Worm (Caenorhabditis elegans) whole organism, L3 larva: ENCODE measurements around the gene fbxb-15.

ENCODE experiments used
- R02D3.7 ChIP-seq: fragments of 150-350 bp; optimal IDR thresholded peaks from 2 replicates; lab custom pipeline; 2014; ENCODE audit warnings: missing biosample characterization, missing genetic modification characterization
- ama-1 ChIP-seq: fragments of 150-350 bp; optimal IDR thresholded peaks from 2 replicates; lab custom pipeline; 2018
- ceh-16 ChIP-seq: sonication (generic microtip); optimal IDR thresholded peaks from 2 replicates; lab custom pipeline; 2017; ENCODE audit warnings: missing biosample characterization, missing genetic modification characterization
- ceh-28 ChIP-seq: fragments of 150-350 bp; optimal IDR thresholded peaks from 2 replicates; lab custom pipeline; 2014; ENCODE audit warnings: missing biosample characterization, missing genetic modification reagents, missing genetic modification characterization
- ceh-82 ChIP-seq: fragments of 150-350 bp; optimal IDR thresholded peaks from 2 replicates; lab custom pipeline; 2014; ENCODE audit warnings: missing biosample characterization, missing genetic modification characterization
- ceh-9 ChIP-seq: sonication (generic microtip); optimal IDR thresholded peaks from 2 replicates; lab custom pipeline; 2018; ENCODE audit warnings: missing biosample characterization, missing genetic modification characterization
- daf-12 ChIP-seq: fragments of 150-350 bp; optimal IDR thresholded peaks from 2 replicates; lab custom pipeline; 2014; ENCODE audit warnings: missing biosample characterization, missing genetic modification reagents, missing genetic modification characterization
- egl-27 ChIP-seq: sonication (generic microtip); optimal IDR thresholded peaks from 4 replicates; lab custom pipeline; 2017; ENCODE audit warnings: missing biosample characterization, missing genetic modification reagents, missing genetic modification characterization
- egl-5 ChIP-seq: fragments of 150-350 bp; optimal IDR thresholded peaks from 2 replicates; lab custom pipeline; 2017; ENCODE audit warnings: missing biosample characterization, missing genetic modification reagents, missing genetic modification characterization, inconsistent platforms
- elt-2 ChIP-seq: sonication (generic microtip); optimal IDR thresholded peaks from 2 replicates; lab custom pipeline; 2016; ENCODE audit warnings: missing genetic modification reagents, mild to moderate bottlenecking, missing genetic modification characterization, missing compliant biosample characterization
- elt-3 ChIP-seq, 3 experiments: fragments of 150-350 bp in 1 of 3; sonication (generic microtip) in 2 of 3; optimal IDR thresholded peaks; 2 replicates in 2 of 3; 4 replicates in 1 of 3; lab custom pipeline; 2014 to 2017; ENCODE audit warnings: missing biosample characterization in 3 of 3, missing genetic modification characterization in 3 of 3
- eor-1 ChIP-seq, 2 experiments: fragments of 150-350 bp; optimal IDR thresholded peaks; 2 replicates each; lab custom pipeline; 2014 to 2018; ENCODE audit warnings: missing biosample characterization in 2 of 2, missing genetic modification characterization in 2 of 2
- fkh-2 ChIP-seq: fragments of 150-350 bp; optimal IDR thresholded peaks from 2 replicates; lab custom pipeline; 2014; ENCODE audit warnings: missing biosample characterization, missing genetic modification reagents, missing genetic modification characterization
- fos-1 ChIP-seq: fragments of 150-350 bp; optimal IDR thresholded peaks from 2 replicates; lab custom pipeline; 2014; ENCODE audit warnings: missing biosample characterization, missing genetic modification characterization
- hmg-11 ChIP-seq: sonication (generic microtip); optimal IDR thresholded peaks from 2 replicates; lab custom pipeline; 2016; ENCODE audit warnings: missing genetic modification characterization, missing compliant biosample characterization
- jun-1 ChIP-seq: fragments of 150-350 bp; optimal IDR thresholded peaks from 2 replicates; lab custom pipeline; 2014; ENCODE audit warnings: missing biosample characterization, missing genetic modification reagents, missing genetic modification characterization
- lin-15B ChIP-seq: fragments of 150-350 bp; optimal IDR thresholded peaks from 2 replicates; lab custom pipeline; 2014; ENCODE audit warnings: missing biosample characterization, missing genetic modification characterization
- lin-39 ChIP-seq: fragments of 150-350 bp; optimal IDR thresholded peaks from 2 replicates; lab custom pipeline; 2018; ENCODE audit warnings: missing biosample characterization, missing genetic modification reagents, missing genetic modification characterization
- mml-1 ChIP-seq: fragments of 150-350 bp; sonication (generic microtip); optimal IDR thresholded peaks from 3 replicates; lab custom pipeline; 2014; ENCODE audit warnings: missing biosample characterization, missing genetic modification characterization
- nfya-1 ChIP-seq: sonication (generic microtip); optimal IDR thresholded peaks from 2 replicates; lab custom pipeline; 2017; ENCODE audit warnings: missing genetic modification characterization, mild to moderate bottlenecking, missing compliant biosample characterization, antibody characterized with exemption, moderate library complexity; ENCODE audit not compliant: insufficient read depth
- nhr-11 ChIP-seq: fragments of 150-350 bp; optimal IDR thresholded peaks from 2 replicates; lab custom pipeline; 2014; ENCODE audit warnings: missing biosample characterization, missing genetic modification characterization
- nhr-23 ChIP-seq: fragments of 150-350 bp; optimal IDR thresholded peaks from 2 replicates; lab custom pipeline; 2014; ENCODE audit warnings: missing biosample characterization, missing genetic modification reagents, missing genetic modification characterization
- nhr-25 ChIP-seq: sonication (generic microtip); optimal IDR thresholded peaks from 2 replicates; lab custom pipeline; 2017; ENCODE audit warnings: missing biosample characterization, missing genetic modification characterization
- nhr-28 ChIP-seq: fragments of 150-350 bp; optimal IDR thresholded peaks from 2 replicates; lab custom pipeline; 2014; ENCODE audit warnings: missing biosample characterization, missing genetic modification characterization
- nhr-43 ChIP-seq: sonication (generic microtip); optimal IDR thresholded peaks from 2 replicates; lab custom pipeline; 2016; ENCODE audit warnings: mild to moderate bottlenecking, missing genetic modification characterization, missing compliant biosample characterization; ENCODE audit not compliant: poor library complexity, severe bottlenecking
- nhr-67 ChIP-seq: fragments of 150-350 bp; optimal IDR thresholded peaks from 2 replicates; lab custom pipeline; 2014; ENCODE audit warnings: missing biosample characterization, missing genetic modification characterization
- nhr-76 ChIP-seq: fragments of 150-350 bp; sonication (generic microtip); optimal IDR thresholded peaks from 5 replicates; lab custom pipeline; 2014; ENCODE audit warnings: missing biosample characterization, missing genetic modification characterization
- nhr-77 ChIP-seq: fragments of 150-350 bp; optimal IDR thresholded peaks from 2 replicates; lab custom pipeline; 2014; ENCODE audit warnings: missing biosample characterization, missing genetic modification characterization
- pha-4 ChIP-seq: fragments of 150-350 bp; optimal IDR thresholded peaks from 2 replicates; lab custom pipeline; 2014; ENCODE audit warnings: missing biosample characterization, missing genetic modification reagents, missing genetic modification characterization
- pqm-1 ChIP-seq: fragments of 150-350 bp; optimal IDR thresholded peaks from 2 replicates; lab custom pipeline; 2017; ENCODE audit warnings: missing biosample characterization, missing genetic modification characterization, inconsistent platforms
- sea-2 ChIP-seq: fragments of 150-350 bp; sonication (generic microtip); optimal IDR thresholded peaks from 4 replicates; lab custom pipeline; 2014; ENCODE audit warnings: missing biosample characterization, missing genetic modification reagents, missing genetic modification characterization
- skn-1 ChIP-seq: fragments of 150-350 bp; optimal IDR thresholded peaks from 2 replicates; lab custom pipeline; 2014; ENCODE audit warnings: missing biosample characterization, missing genetic modification characterization
- tbx-2 ChIP-seq: sonication (generic microtip); optimal IDR thresholded peaks from 2 replicates; lab custom pipeline; 2016; ENCODE audit warnings: mild to moderate bottlenecking, missing genetic modification characterization, missing compliant biosample characterization
- ztf-11 ChIP-seq: fragments of 150-350 bp; optimal IDR thresholded peaks from 2 replicates; lab custom pipeline; 2014; ENCODE audit warnings: missing biosample characterization, missing genetic modification characterization

Gene fbxb-15

ce11 chrII:1691011-1691410 lies 37.7 kb upstream of the fbxb-15 start, which contains the start of gene fbxc-22:
Gene fbxc-22 (minus strand): TSS chrII:1691111.
- TF ChIP-seq ceh-9, result no peak
- no peak for TF ChIP-seq tbx-2
- TF ChIP-seq fkh-2 (tag; lab: Kevin White, UChicago), result no peak
- TF ChIP-seq R02D3.7 (tag; lab: Kevin White, UChicago), result no peak
- TF ChIP-seq nfya-1 (tag; lab: Kevin White, UChicago), result no peak

ce11 chrII:1688813-1689212 lies 35.5 kb upstream of the fbxb-15 start, which contains the start of the genes fbxb-18 and fbxb-19:
Gene fbxb-18 (minus strand): TSS chrII:1688913.
Gene fbxb-19 (minus strand): TSS chrII:1689181.
- no peak for TF ChIP-seq ceh-9
- no peak for TF ChIP-seq pqm-1 (tag; lab: Kevin White, UChicago)
- no peak for TF ChIP-seq daf-12
- TF ChIP-seq lin-39, result no peak
- TF ChIP-seq ama-1, result no peak
- TF ChIP-seq lin-15B (tag; lab: Kevin White, UChicago), result no peak
- no peak for TF ChIP-seq ztf-11 (tag; lab: Kevin White, UChicago)
- TF ChIP-seq tbx-2, result no peak

- TF ChIP-seq sea-2 (GFP tag; lab: Kevin White, UChicago) (no peak), R02D3.7 (tag; lab: Kevin White, UChicago) (no peak), elt-2 (tag; lab: Kevin White, UChicago) (no peak), skn-1 (tag; lab: Kevin White, UChicago) (no peak), nhr-43 (no peak), tbx-2 (no peak), ceh-28 (tag; lab: Kevin White, UChicago) (no peak), egl-5 (no peak), nhr-67 (tag; lab: Kevin White, UChicago) (no peak), lin-15B (tag; lab: Kevin White, UChicago) (no peak), nhr-77 (tag; lab: Kevin White, UChicago) (no peak), nhr-76 (tag; lab: Kevin White, UChicago) (no peak), nhr-28 (tag; lab: Kevin White, UChicago) (no peak), fos-1 (tag; lab: Kevin White, UChicago) (no peak), eor-1 (tag; optimal IDR thresholded peaks at IDR 0.05; lab: Kevin White, UChicago) (no peak), egl-27 (tag; lab: Kevin White, UChicago) (no peak), mml-1 (tag; lab: Kevin White, UChicago) (no peak), daf-12 (no peak)
Observed at ce11 chrII:1683742-1684141, 30.4 kb upstream of the fbxb-15 start, which contains the start of gene fbxb-25. Gene fbxb-25 (plus strand): TSS chrII:1684042.

ce11 chrII:1682218-1682617 lies 28.9 kb upstream of the fbxb-15 start, which contains the start of gene fbxb-26:
Gene fbxb-26 (plus strand): TSS chrII:1682518.
- TF ChIP-seq ceh-28 (tag; lab: Kevin White, UChicago), result no peak
- no peak for TF ChIP-seq nhr-11
- no peak for TF ChIP-seq mml-1 (tag; lab: Kevin White, UChicago)
- no peak for TF ChIP-seq nhr-28 (tag; lab: Kevin White, UChicago)
- no peak for TF ChIP-seq ceh-82
- no peak for TF ChIP-seq skn-1 (tag; lab: Kevin White, UChicago)
- TF ChIP-seq fkh-2 (tag; lab: Kevin White, UChicago), result no peak
- TF ChIP-seq tbx-2, result no peak
- TF ChIP-seq ama-1, result no peak
- no peak for TF ChIP-seq elt-2 (tag; lab: Kevin White, UChicago)
- TF ChIP-seq hmg-11 (tag; lab: Kevin White, UChicago), result no peak
- TF ChIP-seq nhr-67 (tag; lab: Kevin White, UChicago), result no peak
- no peak for TF ChIP-seq nhr-25 (tag; lab: Kevin White, UChicago)
- no peak for TF ChIP-seq daf-12
- no peak for TF ChIP-seq ceh-9
- no peak for TF ChIP-seq jun-1
- no peak for TF ChIP-seq pha-4 (tag; lab: Kevin White, UChicago)
- TF ChIP-seq elt-3 (tag; optimal IDR thresholded peaks at IDR 0.05; lab: Kevin White, UChicago), result no peak

- TF ChIP-seq nhr-23 (tag; lab: Kevin White, UChicago) (no peak), ztf-11 (tag; lab: Kevin White, UChicago) (no peak), ceh-16 (no peak), pqm-1 (tag; lab: Kevin White, UChicago) (no peak), lin-15B (tag; lab: Kevin White, UChicago) (no peak)
Observed at ce11 chrII:1679081-1679480, 25.8 kb upstream of the fbxb-15 start, which contains the start of gene irld-36. Gene irld-36 (plus strand): TSS chrII:1679381.
